Worm (Caenorhabditis elegans) whole organism, dauer: ENCODE data around the gene ent-2.

ENCODE experiments used
- unc-62 ChIP-seq: sonication (generic microtip); optimal IDR thresholded peaks from 2 replicates; lab custom pipeline; 2017; ENCODE audit warnings: missing biosample characterization, missing genetic modification reagents, missing genetic modification characterization

The ent-2 gene

ce11 chrX:15593366-15593765 is 7.5 kb upstream of the ent-2 start:
- no peak for TF ChIP-seq unc-62 (GFP tag; lab: Kevin White, UChicago)

- no peak for TF ChIP-seq unc-62 (GFP tag; lab: Kevin White, UChicago)
These were observed 6.8 kb upstream of the ent-2 start for ce11 chrX:15594019-15594418.

- no peak for TF ChIP-seq unc-62 (GFP tag; lab: Kevin White, UChicago)
These were observed 3.8 kb upstream of the ent-2 start, which contains the start of gene K09A9.8 for ce11 chrX:15597077-15597476. K09A9.8 (minus strand) TSS chrX:15597177.

ce11 chrX:15598661-15599384 is 2.0 kb upstream of the ent-2 start:
- no peak for TF ChIP-seq unc-62 (GFP tag; lab: Kevin White, UChicago)

- TF ChIP-seq unc-62 (GFP tag; lab: Kevin White, UChicago) = no peak
These were observed 942 bp upstream of the ent-2 start for ce11 chrX:15599925-15600324.

- TF ChIP-seq unc-62 (GFP tag; lab: Kevin White, UChicago) = no peak
These were observed 3.4 kb downstream of the ent-2 start for ce11 chrX:15604236-15604635.

ce11 chrX:15606585-15607276 is 5.9 kb downstream of the ent-2 start, which contains the start of gene rab-14:
rab-14 (minus strand) TSS chrX:15606635.
- TF ChIP-seq unc-62 (GFP tag; lab: Kevin White, UChicago) = no peak

ce11 chrX:15607498-15608019 is 6.7 kb downstream of the ent-2 start, which contains the start of gene nipi-3:
nipi-3 (plus strand) TSS chrX:15607969.
- no peak for TF ChIP-seq unc-62 (GFP tag; lab: Kevin White, UChicago)

- no peak for TF ChIP-seq unc-62 (GFP tag; lab: Kevin White, UChicago)
These were observed 7.7 kb downstream of the ent-2 start for ce11 chrX:15608593-15608992.

ce11 chrX:15609698-15610097 is 8.8 kb downstream of the ent-2 start:
- TF ChIP-seq unc-62 (GFP tag; lab: Kevin White, UChicago) = no peak

ce11 chrX:15610527-15611091 is 9.7 kb downstream of the ent-2 start:
- TF ChIP-seq unc-62 (GFP tag; lab: Kevin White, UChicago) = no peak

- TF ChIP-seq unc-62 (GFP tag; lab: Kevin White, UChicago) = no peak
These were observed 12.9 kb downstream of the ent-2 start, which contains the start of gene K09E9.3 for ce11 chrX:15613745-15614229. K09E9.3 (minus strand) TSS chrX:15613795.

- no peak for TF ChIP-seq unc-62 (GFP tag; lab: Kevin White, UChicago)
These were observed 15.6 kb downstream of the ent-2 start, which contains the start of gene ergi-3 for ce11 chrX:15616443-15616842. ergi-3 (minus strand) TSS chrX:15616753.

ce11 chrX:15617168-15617567 is 16.3 kb downstream of the ent-2 start:
- no peak for TF ChIP-seq unc-62 (GFP tag; lab: Kevin White, UChicago)

- TF ChIP-seq unc-62 (GFP tag; lab: Kevin White, UChicago) = no peak
These were observed 18.4 kb downstream of the ent-2 start for ce11 chrX:15619273-15619672.

- no peak for TF ChIP-seq unc-62 (GFP tag; lab: Kevin White, UChicago)
These were observed 19.3 kb downstream of the ent-2 start, which contains the start of gene K09E9.1 for ce11 chrX:15620200-15620599. K09E9.1 (plus strand) TSS chrX:15620500.
